Fruit fly (Drosophila melanogaster) S2 (cell line): ENCODE data around the gene Acp26Aa.

Source experiments
- CG8478 ChIP-seq: fragments of >200 bp; optimal IDR thresholded peaks from 2 replicates; lab custom pipeline; 2018
- CTCF ChIP-seq, 2 experiments: fragments of >200 bp; optimal IDR thresholded peaks; 2 replicates each; lab custom pipeline; 2018

- TF ChIP-seq CG8478 (no peak), CTCF (optimal IDR thresholded peaks at IDR 0.05; lab: Kevin White, UChicago) (no peak)
These were observed 17.1 kb downstream of the Acp26Aa start for dm6 chr2L:5876474-5877067.
